Worm (Caenorhabditis elegans) whole organism, midembryonic: Measurements from ENCODE around the gene algn-9.

Experiments used
- flt-1 ChIP-seq: fragments of 200-800 bp; sonication (Bioruptor generic); IDR thresholded peaks from 2 replicates; pipeline ENCODE4 v1.3.6; 2022; ENCODE audit warnings: missing genetic modification characterization, missing compliant biosample characterization
- med-1 ChIP-seq: sonication (generic microtip); optimal IDR thresholded peaks from 2 replicates; lab custom pipeline; 2017; ENCODE audit warnings: missing genetic modification characterization, mild to moderate bottlenecking, missing compliant biosample characterization, antibody characterized with exemption, missing genetic modification reagents; ENCODE audit not compliant: insufficient read depth
- ref-1 ChIP-seq: fragments of 200-800 bp; sonication (Bioruptor generic); conservative IDR thresholded peaks from 2 replicates; pipeline ENCODE4 v1.3.6; 2022; ENCODE audit warnings: missing genetic modification reagents, missing genetic modification characterization, missing compliant biosample characterization
- tab-1 ChIP-seq: fragments of 200-800 bp; sonication (Bioruptor generic); IDR thresholded peaks from 2 replicates; pipeline ENCODE4 v1.3.6; 2022; ENCODE audit warnings: missing genetic modification characterization, missing compliant biosample characterization

DNA sequence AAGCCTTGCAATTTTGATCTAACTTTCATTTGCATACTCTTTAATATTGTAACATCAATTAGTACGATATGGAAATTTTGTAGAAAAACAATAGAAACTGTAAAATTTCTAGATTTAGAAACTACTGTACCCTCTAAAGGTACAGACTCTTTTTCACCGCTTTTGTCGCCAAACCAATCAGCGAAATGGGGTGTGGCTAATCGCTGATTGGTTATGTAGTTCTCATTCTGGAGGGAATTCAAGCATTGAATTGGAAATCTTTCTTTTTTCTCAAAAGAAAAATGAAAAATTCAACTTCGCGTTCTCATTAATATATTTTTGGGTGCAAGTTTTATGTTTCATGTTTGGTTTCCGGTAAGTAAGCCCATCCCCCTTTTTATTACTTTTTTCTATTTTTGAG, 19.4 kb downstream of the algn-9 start:
- TF ChIP-seq ref-1 (GFP tag; lab: Robert Waterston, UW), result no peak
- no peak for TF ChIP-seq med-1
- TF ChIP-seq tab-1 (GFP tag; lab: Robert Waterston, UW), result no peak
- TF ChIP-seq flt-1 (GFP tag; lab: Robert Waterston, UW), result no peak
